Fruit fly (Drosophila melanogaster): ENCODE measurements around the gene Acsx4.

The Acsx4 gene

DNA sequence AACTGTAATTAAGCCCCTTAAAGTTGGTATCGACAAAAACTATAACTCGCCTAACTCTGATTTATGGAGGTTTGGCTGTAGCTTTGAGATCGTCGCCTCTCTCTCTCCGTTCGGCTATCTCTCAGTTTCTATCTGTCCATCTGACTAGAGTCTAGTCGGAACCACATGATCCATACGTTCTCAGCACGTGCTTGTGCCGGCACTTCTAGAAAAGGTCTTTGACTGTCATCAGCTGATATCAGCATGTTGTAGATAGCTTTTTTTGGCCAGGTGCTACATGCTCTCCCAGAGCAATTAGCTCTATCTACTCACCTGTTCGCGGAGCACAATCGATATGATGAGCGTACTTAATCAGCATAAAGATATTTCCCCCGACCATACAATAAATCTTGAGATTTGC is 10.3 kb downstream of the Acsx4 start:
- TF ChIP-seq h (optimal IDR thresholded peaks at IDR 0.05): no peak
- no peak for TF ChIP-seq Sin3A (optimal IDR thresholded peaks at IDR 0.05)
- TF ChIP-seq psq (optimal IDR thresholded peaks at IDR 0.05): no peak
- no peak for TF ChIP-seq ttk (optimal IDR thresholded peaks at IDR 0.05)
- no peak for TF ChIP-seq Myc (optimal IDR thresholded peaks at IDR 0.05)
- no peak for TF ChIP-seq insv (optimal IDR thresholded peaks at IDR 0.05)

DNA sequence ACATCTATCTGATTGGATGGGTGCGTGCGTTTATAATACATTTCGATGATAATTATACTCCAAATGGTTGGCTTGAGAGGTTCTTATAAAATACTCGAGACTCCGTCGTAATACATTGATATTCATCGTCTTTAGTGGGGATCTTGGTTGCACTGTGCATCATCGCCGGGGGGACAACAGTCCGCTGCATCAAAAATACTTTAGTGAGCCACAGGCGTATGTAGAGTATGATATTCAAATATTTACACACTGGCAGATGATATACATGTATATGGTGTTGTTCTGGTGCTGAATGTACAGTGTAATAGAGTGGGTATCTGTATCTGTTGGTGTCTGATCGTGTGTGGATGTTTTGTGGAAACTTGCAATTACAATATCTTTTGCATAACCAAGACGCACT is 12.0 kb downstream of the Acsx4 start:
- TF ChIP-seq Myc (optimal IDR thresholded peaks at IDR 0.05): no peak
- TF ChIP-seq Sin3A (optimal IDR thresholded peaks at IDR 0.05): no peak
- no peak for TF ChIP-seq psq (optimal IDR thresholded peaks at IDR 0.05)
- TF ChIP-seq insv (optimal IDR thresholded peaks at IDR 0.05): no peak
- TF ChIP-seq ttk (optimal IDR thresholded peaks at IDR 0.05): no peak
- no peak for TF ChIP-seq h (optimal IDR thresholded peaks at IDR 0.05)

DNA sequence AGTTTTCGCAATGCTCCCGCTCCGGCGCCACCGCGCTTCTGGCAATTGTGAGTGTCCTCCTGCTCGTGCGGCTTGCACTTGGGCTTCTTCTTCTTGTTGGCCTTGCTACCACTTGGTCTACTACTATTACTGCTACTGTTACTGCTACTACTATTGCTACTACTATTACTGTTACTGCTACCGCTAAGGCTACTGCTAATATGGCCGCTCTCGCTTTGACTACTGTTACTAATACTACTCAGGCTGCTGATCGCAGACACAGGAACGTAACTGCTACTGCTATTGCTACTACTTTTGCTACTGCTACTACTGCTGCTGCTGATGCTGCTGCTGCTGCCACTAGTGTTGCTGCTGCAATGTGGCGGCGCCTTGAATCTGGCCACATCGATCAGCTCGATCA is 13.5 kb downstream of the Acsx4 start:
- TF ChIP-seq ttk (optimal IDR thresholded peaks at IDR 0.05) (no peak), insv (optimal IDR thresholded peaks at IDR 0.05) (no peak), Sin3A (optimal IDR thresholded peaks at IDR 0.05) (no peak), psq (optimal IDR thresholded peaks at IDR 0.05) (no peak), h (optimal IDR thresholded peaks at IDR 0.05) (no peak), Myc (optimal IDR thresholded peaks at IDR 0.05) (no peak)

DNA sequence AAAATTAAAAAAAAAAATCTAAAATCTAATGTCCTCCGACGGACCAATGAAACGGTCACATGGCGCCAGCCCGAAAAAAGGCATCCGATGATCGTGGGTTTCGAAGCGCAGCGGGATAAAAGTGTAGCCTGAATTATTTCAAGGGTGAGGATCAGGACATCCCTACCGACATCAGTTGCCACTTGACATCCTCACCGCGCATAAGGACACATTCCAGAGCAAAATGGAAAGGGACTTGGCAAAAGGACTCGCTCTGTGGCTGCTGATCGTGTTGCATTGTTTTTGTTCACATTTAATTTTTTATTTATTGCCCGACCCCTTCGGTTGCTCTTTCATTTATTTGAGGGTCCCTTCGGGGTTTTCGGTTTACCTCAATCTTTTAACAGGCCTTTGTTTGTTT is 16.3 kb downstream of the Acsx4 start:
- TF ChIP-seq psq (optimal IDR thresholded peaks at IDR 0.05) (no peak), h (optimal IDR thresholded peaks at IDR 0.05) (no peak), Sin3A (optimal IDR thresholded peaks at IDR 0.05) (no peak), insv (optimal IDR thresholded peaks at IDR 0.05) (no peak), ttk (optimal IDR thresholded peaks at IDR 0.05) (no peak), Myc (optimal IDR thresholded peaks at IDR 0.05) (no peak)

DNA sequence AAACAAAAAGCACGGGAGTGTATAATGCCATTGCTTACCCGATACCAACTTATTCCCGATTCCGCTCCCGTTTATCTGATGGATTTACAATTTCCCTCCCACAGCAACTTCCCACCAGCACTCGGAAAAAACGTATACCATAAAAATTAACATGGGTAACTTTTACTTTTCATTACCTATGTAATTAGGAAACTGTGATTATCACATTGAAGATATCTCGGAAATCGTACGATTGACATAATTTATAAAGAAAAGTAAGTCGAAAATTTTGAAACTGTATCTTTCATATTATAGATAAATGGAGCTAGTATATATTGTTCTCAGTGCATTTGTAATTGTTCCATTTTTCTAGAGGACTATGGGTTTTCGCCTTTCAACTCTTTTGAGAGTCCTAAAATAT is 18.4 kb downstream of the Acsx4 start:
- no peak for TF ChIP-seq ttk (optimal IDR thresholded peaks at IDR 0.05)

DNA sequence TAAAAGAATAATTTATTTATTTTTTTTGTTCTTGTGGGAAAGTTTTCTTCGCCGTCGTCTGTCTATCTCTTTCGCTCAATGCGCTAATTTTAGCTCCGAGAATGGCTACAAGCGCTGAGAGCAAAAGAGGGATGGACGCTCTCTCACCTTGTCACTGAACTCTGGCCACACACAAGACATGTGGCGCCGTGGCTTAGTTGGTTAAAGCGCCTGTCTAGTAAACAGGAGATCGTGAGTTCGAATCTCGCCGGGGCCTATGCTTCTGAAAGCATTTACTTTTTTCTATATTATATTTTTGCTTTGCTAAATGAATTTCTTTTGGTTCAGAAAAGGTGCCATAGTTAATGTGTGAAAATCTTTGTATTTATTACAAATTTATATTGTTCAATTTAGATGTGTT is 19.2 kb downstream of the Acsx4 start:
- TF ChIP-seq h (optimal IDR thresholded peaks at IDR 0.05) (no peak), Myc (optimal IDR thresholded peaks at IDR 0.05) (no peak), psq (optimal IDR thresholded peaks at IDR 0.05) (no peak), ttk (optimal IDR thresholded peaks at IDR 0.05) (no peak), insv (optimal IDR thresholded peaks at IDR 0.05) (no peak), Sin3A (optimal IDR thresholded peaks at IDR 0.05) (no peak)

DNA sequence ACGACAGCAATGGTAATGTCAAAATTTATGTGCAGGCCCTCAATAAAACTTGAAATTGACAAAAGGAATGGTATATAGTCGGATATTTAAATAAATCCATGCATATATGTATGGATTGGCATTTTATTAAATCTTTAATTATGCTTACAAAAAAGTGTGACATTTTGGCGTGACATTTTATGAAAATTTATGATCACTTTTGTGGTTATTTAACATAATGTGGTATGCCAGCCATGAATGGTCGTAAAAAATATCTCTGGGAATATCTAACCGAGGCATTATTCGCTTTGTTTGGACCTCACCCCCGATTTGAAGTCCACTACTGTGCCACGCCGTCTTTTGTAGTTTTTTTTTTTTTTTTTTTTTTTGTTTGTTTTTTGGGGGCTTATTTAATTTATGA is 20.2 kb downstream of the Acsx4 start:
- no peak for TF ChIP-seq insv (optimal IDR thresholded peaks at IDR 0.05)

DNA sequence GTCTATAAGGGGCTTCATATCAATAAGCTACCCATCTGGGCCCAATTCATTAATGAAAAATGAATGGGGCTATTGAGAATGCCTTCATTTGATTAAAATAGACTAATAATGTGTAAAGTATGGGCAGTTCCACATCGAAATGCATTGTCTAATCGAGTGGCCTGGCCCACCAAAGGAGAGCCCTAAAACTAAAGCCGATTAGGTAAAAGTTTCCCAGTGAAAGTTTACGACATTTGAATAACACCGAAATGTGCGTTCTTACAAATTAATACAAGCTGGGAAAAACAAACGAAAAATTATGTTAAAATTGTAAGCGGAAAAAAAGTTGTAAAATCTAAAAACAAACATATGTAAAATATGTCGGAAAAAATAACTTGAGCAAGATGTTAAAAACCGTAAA is 21.6 kb downstream of the Acsx4 start:
- no peak for TF ChIP-seq psq (optimal IDR thresholded peaks at IDR 0.05)
- no peak for TF ChIP-seq ttk (optimal IDR thresholded peaks at IDR 0.05)
- no peak for TF ChIP-seq h (optimal IDR thresholded peaks at IDR 0.05)
- TF ChIP-seq Sin3A (optimal IDR thresholded peaks at IDR 0.05): no peak
- TF ChIP-seq Myc (optimal IDR thresholded peaks at IDR 0.05): no peak
- no peak for TF ChIP-seq insv (optimal IDR thresholded peaks at IDR 0.05)

DNA sequence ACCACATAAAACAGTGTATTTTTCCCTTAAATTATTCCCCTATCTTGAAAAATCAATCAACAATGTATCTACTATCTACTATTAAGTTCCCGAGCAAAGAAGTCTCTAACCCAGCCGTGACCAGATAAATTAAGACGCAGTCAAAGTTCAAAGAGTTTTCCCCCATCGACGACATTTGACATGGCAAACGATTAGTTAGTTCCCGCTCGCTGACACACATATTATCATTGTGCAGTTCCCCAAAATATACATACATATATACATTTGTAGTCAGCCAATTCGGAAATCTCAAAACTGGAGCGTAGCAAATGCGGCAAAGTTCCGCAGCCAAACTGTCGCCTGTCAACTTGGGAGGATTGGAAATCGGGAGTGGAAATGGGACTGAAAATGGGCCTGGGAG is 23.8 kb downstream of the Acsx4 start:
- TF ChIP-seq h (optimal IDR thresholded peaks at IDR 0.05): no peak
- no peak for TF ChIP-seq psq (optimal IDR thresholded peaks at IDR 0.05)
- no peak for TF ChIP-seq ttk (optimal IDR thresholded peaks at IDR 0.05)
- TF ChIP-seq Sin3A (optimal IDR thresholded peaks at IDR 0.05): no peak
- TF ChIP-seq insv (optimal IDR thresholded peaks at IDR 0.05): no peak
- TF ChIP-seq Myc (optimal IDR thresholded peaks at IDR 0.05): no peak

DNA sequence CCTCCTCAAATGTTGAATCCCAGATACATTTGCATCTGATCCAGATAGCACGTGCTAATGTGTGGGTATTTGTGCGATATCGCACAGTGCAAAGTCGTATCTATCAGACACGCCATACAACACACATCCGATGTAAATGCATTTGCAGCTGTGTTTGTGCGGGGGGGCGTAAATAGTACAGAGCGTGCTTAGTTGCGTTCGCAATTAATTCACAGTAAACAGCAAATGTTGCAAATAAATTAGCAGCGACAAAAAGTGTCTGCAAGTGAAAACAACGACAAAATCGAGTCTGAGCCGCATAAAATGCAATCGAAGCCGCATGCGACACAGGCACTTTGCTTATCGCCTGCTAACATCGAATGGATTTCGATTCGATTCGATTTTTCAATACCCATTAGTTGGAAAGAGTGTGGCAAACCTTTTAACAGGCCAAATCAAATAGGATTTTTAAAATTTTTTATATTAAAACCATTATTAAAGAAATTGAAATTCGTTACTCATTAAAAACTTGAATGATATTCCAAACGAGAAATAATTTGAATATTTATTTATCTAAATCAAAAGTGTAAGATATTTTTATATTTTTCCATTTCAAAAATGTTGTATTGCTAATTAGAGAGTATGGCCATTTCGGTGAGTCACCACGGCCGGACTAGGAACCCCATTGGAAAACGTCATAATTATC is 24.6 kb downstream of the Acsx4 start:
- TF ChIP-seq insv (optimal IDR thresholded peaks at IDR 0.05): no peak

DNA sequence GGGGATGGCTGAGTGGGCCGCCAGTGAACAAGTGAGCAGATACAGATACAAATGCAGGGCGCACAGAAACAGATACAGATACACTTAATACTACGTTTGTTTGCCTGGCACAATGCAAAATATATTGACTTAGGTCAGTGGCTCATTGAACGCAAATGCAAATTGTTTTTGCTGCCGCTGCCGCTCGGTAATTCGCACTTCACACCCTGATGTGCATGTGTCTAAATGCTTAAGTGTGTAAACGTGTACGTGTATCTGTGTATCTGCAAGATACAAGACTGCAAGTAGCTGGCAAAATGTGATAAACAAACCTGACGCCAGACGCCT is 25.1 kb downstream of the Acsx4 start:
- TF ChIP-seq psq (optimal IDR thresholded peaks at IDR 0.05) (no peak), insv (optimal IDR thresholded peaks at IDR 0.05) (no peak), h (optimal IDR thresholded peaks at IDR 0.05) (no peak), ttk (optimal IDR thresholded peaks at IDR 0.05) (no peak), Myc (optimal IDR thresholded peaks at IDR 0.05) (no peak), Sin3A (optimal IDR thresholded peaks at IDR 0.05) (no peak)

DNA sequence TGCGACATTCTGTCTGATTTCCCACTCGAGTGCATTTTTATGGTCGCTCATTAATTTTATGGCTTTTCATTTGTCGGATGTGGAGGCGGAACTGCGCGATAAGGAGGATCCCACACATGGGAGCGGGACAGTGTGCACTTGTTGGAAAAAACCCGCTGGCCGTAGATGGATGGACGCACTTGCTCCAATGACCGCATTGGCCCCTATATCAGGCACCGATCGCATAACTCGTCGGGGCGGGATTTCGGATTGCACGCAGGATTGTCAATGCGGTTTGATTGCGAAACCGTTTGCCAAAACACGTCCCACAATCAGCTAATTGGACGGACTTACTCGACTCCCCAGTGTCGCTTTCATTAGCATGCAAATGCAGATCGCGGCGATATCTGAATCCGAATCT is 28.2 kb downstream of the Acsx4 start:
- TF ChIP-seq ttk (optimal IDR thresholded peaks at IDR 0.05): no peak

DNA sequence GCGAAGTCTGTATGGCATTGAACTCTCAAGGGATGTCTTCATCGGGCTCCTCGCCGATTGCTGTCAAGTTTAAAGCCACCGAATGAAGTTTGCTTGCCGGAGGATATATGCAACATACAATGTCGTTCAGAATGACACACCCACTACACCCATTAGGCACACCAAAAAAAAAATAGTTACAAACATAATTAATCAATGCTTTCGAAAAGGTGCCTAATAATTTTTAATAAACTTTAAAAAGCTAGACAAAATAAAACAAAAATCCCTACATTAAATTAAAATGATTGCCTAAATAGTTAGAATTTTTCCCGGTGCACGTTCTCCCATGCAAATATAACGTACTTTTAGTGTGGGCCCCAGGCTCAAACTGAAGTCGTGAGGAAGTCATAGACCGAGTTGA is 29.1 kb downstream of the Acsx4 start:
- TF ChIP-seq ttk (optimal IDR thresholded peaks at IDR 0.05) (no peak), h (optimal IDR thresholded peaks at IDR 0.05) (no peak), psq (optimal IDR thresholded peaks at IDR 0.05) (no peak), Sin3A (optimal IDR thresholded peaks at IDR 0.05) (no peak), insv (optimal IDR thresholded peaks at IDR 0.05) (no peak), Myc (optimal IDR thresholded peaks at IDR 0.05) (no peak)

DNA sequence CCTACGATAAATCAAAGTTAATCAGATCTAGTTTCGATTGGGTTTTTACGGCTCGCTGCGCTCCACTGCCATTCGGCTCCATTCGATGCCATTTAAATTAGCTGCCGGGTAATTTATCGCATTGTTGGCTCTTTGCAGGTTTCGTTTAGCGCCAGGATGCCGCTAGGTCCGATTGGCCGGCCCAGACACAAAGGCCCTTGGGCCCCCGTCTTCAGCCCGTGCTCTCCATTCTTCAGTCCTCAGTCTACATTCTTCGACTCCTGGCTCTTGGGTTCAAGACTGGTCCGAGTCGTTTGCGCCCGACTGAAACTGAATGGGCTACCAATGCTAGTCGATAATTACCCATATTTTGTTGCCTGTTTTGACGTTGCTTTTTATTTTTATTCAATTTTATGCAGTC is 29.9 kb downstream of the Acsx4 start:
- TF ChIP-seq Myc (optimal IDR thresholded peaks at IDR 0.05) (no peak), insv (optimal IDR thresholded peaks at IDR 0.05) (no peak), ttk (optimal IDR thresholded peaks at IDR 0.05) (no peak)
